Fruit fly (Drosophila melanogaster) whole organism, wandering third instar larva: ENCODE data around the gene CG46397.
A peak's percentile ranks its signal among the peaks of the same experiment; 100 is the strongest.

ENCODE experiments used
- Abd-B ChIP-seq: fragments of >200 bp; optimal IDR thresholded peaks from 2 replicates; lab custom pipeline; 2017; ENCODE audit warnings: missing biosample characterization, missing genetic modification characterization
- CG32264 ChIP-seq: fragments of 200-800 bp; sonication (Bioruptor generic); optimal IDR thresholded peaks from 2 replicates; lab custom pipeline; 2016; ENCODE audit warnings: missing biosample characterization, missing genetic modification characterization
- CG9705 ChIP-seq: fragments of 200-800 bp; sonication (Bioruptor generic); optimal IDR thresholded peaks from 2 replicates; lab custom pipeline; 2018; ENCODE audit warnings: missing biosample characterization, mild to moderate bottlenecking, missing genetic modification characterization
- CrebA ChIP-seq: fragments of 200-800 bp; sonication (Bioruptor generic); optimal IDR thresholded peaks from 2 replicates; lab custom pipeline; 2016; ENCODE audit warnings: missing biosample characterization, mild to moderate bottlenecking, missing genetic modification characterization, borderline replicate concordance
- Dfd ChIP-seq: fragments of >200 bp; optimal IDR thresholded peaks from 2 replicates; lab custom pipeline; 2017; ENCODE audit warnings: missing biosample characterization, missing genetic modification characterization
- Dif ChIP-seq: fragments of 200-275, 200-300 bp; sonication (Bioruptor generic); optimal IDR thresholded peaks from 2 replicates; lab custom pipeline; 2018; ENCODE audit warnings: missing biosample characterization, missing genetic modification characterization; ENCODE audit not compliant: partially characterized antibody
- GATAd ChIP-seq: sonication (Bioruptor generic); optimal IDR thresholded peaks from 2 replicates; lab custom pipeline; 2016; ENCODE audit warnings: missing biosample characterization, missing genetic modification characterization
- HLH106 ChIP-seq: fragments of 200-800 bp; optimal IDR thresholded peaks from 3 replicates; lab custom pipeline; 2019; ENCODE audit warnings: missing biosample characterization, mild to moderate bottlenecking, missing genetic modification characterization, moderate library complexity
- Hnf4 ChIP-seq: fragments of 200-800 bp; sonication (Bioruptor generic); optimal IDR thresholded peaks from 2 replicates; lab custom pipeline; 2016; ENCODE audit warnings: missing biosample characterization, mild to moderate bottlenecking, missing genetic modification characterization
- Hr78 ChIP-seq: fragments of >200 bp; optimal IDR thresholded peaks from 2 replicates; lab custom pipeline; 2017; ENCODE audit warnings: missing biosample characterization, missing genetic modification characterization
- Hr83 ChIP-seq: fragments of 200-300 bp; sonication (Bioruptor generic); optimal IDR thresholded peaks from 2 replicates; lab custom pipeline; 2016; ENCODE audit warnings: missing biosample characterization, mild to moderate bottlenecking, missing genetic modification characterization, moderate library complexity; ENCODE audit not compliant: poor library complexity, severe bottlenecking
- Jra ChIP-seq: sonication (Bioruptor generic); optimal IDR thresholded peaks from 2 replicates; lab custom pipeline; 2016; ENCODE audit warnings: missing biosample characterization, missing genetic modification characterization
- Mio ChIP-seq: sonication (Bioruptor generic); optimal IDR thresholded peaks from 2 replicates; lab custom pipeline; 2016; ENCODE audit warnings: missing biosample characterization, missing genetic modification characterization
- Myc ChIP-seq: fragments of >200 bp; optimal IDR thresholded peaks from 2 replicates; lab custom pipeline; 2017
- N ChIP-seq: fragments of >200 bp; optimal IDR thresholded peaks from 2 replicates; lab custom pipeline; 2018; ENCODE audit warnings: missing biosample characterization, missing external identifiers, missing genetic modification characterization
- OdsH ChIP-seq: fragments of 200-800 bp; sonication (Bioruptor generic); optimal IDR thresholded peaks from 2 replicates; lab custom pipeline; 2016; ENCODE audit warnings: missing biosample characterization, mild to moderate bottlenecking, missing genetic modification characterization
- Rel ChIP-seq, 2 experiments: fragments of 200-800 bp; sonication (Bioruptor generic) in 1 of 2; optimal IDR thresholded peaks; 2 replicates in 1 of 2; 3 replicates in 1 of 2; lab custom pipeline; 2016 to 2019; ENCODE audit warnings: mild to moderate bottlenecking in 2 of 2, missing biosample characterization in 2 of 2, missing genetic modification characterization in 2 of 2, moderate library complexity in 1 of 2
- Sp1 ChIP-seq: fragments of 200-800 bp; sonication (Bioruptor generic); optimal IDR thresholded peaks from 3 replicates; lab custom pipeline; 2019; ENCODE audit warnings: missing biosample characterization, mild to moderate bottlenecking, missing genetic modification characterization, moderate library complexity
- Vsx2 ChIP-seq: fragments of 200-300, 225-300 bp; sonication (Bioruptor generic); optimal IDR thresholded peaks from 2 replicates; lab custom pipeline; 2018; ENCODE audit warnings: missing biosample characterization, missing genetic modification characterization; ENCODE audit not compliant: partially characterized antibody
- br ChIP-seq: fragments of 200-800 bp; sonication (Bioruptor generic); optimal IDR thresholded peaks from 2 replicates; lab custom pipeline; 2016; ENCODE audit warnings: missing biosample characterization, missing genetic modification characterization
- brk ChIP-seq: fragments of 200-800 bp; sonication (Bioruptor generic); optimal IDR thresholded peaks from 2 replicates; lab custom pipeline; 2016; ENCODE audit warnings: missing biosample characterization, mild to moderate bottlenecking, missing genetic modification characterization
- dl ChIP-seq, 2 experiments: fragments of 175-275, 200-275 bp in 1 of 2; fragments of 200-275 bp in 1 of 2; sonication (Bioruptor generic); optimal IDR thresholded peaks; lab custom pipeline; 2018; ENCODE audit warnings: mild to moderate bottlenecking in 2 of 2, missing biosample characterization in 2 of 2, missing genetic modification characterization in 2 of 2, moderate library complexity in 2 of 2; ENCODE audit not compliant: partially characterized antibody in 2 of 2, insufficient read depth in 1 of 2
- dmrt93B ChIP-seq: fragments of 200-800 bp; sonication (Bioruptor generic); optimal IDR thresholded peaks from 2 replicates; lab custom pipeline; 2018; ENCODE audit warnings: missing biosample characterization, mild to moderate bottlenecking, missing genetic modification characterization
- dsf ChIP-seq: sonication (Bioruptor generic); optimal IDR thresholded peaks from 2 replicates; lab custom pipeline; 2016; ENCODE audit warnings: missing biosample characterization, missing genetic modification characterization, borderline replicate concordance
- ey ChIP-seq: fragments of 200-800 bp; sonication (Bioruptor generic); optimal IDR thresholded peaks from 2 replicates; lab custom pipeline; 2016; ENCODE audit warnings: missing biosample characterization, missing genetic modification characterization
- foxo ChIP-seq, 2 experiments: fragments of 200-800 bp; sonication (Bioruptor generic); optimal IDR thresholded peaks; 2 replicates in 1 of 2; 3 replicates in 1 of 2; lab custom pipeline; 2016 to 2017; ENCODE audit warnings: missing biosample characterization in 2 of 2, missing genetic modification characterization in 2 of 2
- fru ChIP-seq: fragments of 200-800 bp; sonication (Bioruptor generic); optimal IDR thresholded peaks from 3 replicates; lab custom pipeline; 2016; ENCODE audit warnings: missing biosample characterization, mild to moderate bottlenecking, missing genetic modification characterization
- h ChIP-seq: fragments of 200-800 bp; sonication (Bioruptor generic); optimal IDR thresholded peaks from 3 replicates; lab custom pipeline; 2016; ENCODE audit warnings: missing biosample characterization, mild to moderate bottlenecking, missing genetic modification characterization
- jim ChIP-seq: fragments of 175-275, 200-325 bp; sonication (Bioruptor generic); optimal IDR thresholded peaks from 2 replicates; lab custom pipeline; 2016; ENCODE audit warnings: missing biosample characterization, mild to moderate bottlenecking, missing genetic modification characterization
- lola ChIP-seq: fragments of >200 bp; optimal IDR thresholded peaks from 2 replicates; lab custom pipeline; 2017; ENCODE audit warnings: missing biosample characterization, missing genetic modification characterization
- pan ChIP-seq: fragments of >200 bp; optimal IDR thresholded peaks from 2 replicates; lab custom pipeline; 2017
- psq ChIP-seq: fragments of 200-800 bp; sonication (Bioruptor generic); optimal IDR thresholded peaks from 3 replicates; lab custom pipeline; 2017; ENCODE audit warnings: missing biosample characterization, mild to moderate bottlenecking, missing genetic modification characterization, moderate library complexity
- rgr ChIP-seq: fragments of 200-800 bp; sonication (Bioruptor generic); optimal IDR thresholded peaks from 3 replicates; lab custom pipeline; 2016; ENCODE audit warnings: missing biosample characterization, mild to moderate bottlenecking, missing genetic modification characterization
- sage ChIP-seq: fragments of 200-800 bp; sonication (Bioruptor generic); optimal IDR thresholded peaks from 2 replicates; lab custom pipeline; 2016; ENCODE audit warnings: missing biosample characterization, mild to moderate bottlenecking, missing genetic modification characterization
- sv ChIP-seq: fragments of 200-800 bp; sonication (Bioruptor generic); optimal IDR thresholded peaks from 3 replicates; lab custom pipeline; 2016; ENCODE audit warnings: missing biosample characterization, missing genetic modification characterization
- tai ChIP-seq: sonication (Bioruptor generic); optimal IDR thresholded peaks from 2 replicates; lab custom pipeline; 2016; ENCODE audit warnings: missing biosample characterization, missing genetic modification characterization
- usp ChIP-seq: fragments of >200 bp; optimal IDR thresholded peaks from 2 replicates; lab custom pipeline; 2017; ENCODE audit warnings: missing biosample characterization, missing genetic modification characterization
- woc ChIP-seq: sonication (Bioruptor generic); optimal IDR thresholded peaks from 2 replicates; lab custom pipeline; 2016; ENCODE audit warnings: missing biosample characterization, mild to moderate bottlenecking, missing genetic modification characterization

The CG46397 gene

DNA sequence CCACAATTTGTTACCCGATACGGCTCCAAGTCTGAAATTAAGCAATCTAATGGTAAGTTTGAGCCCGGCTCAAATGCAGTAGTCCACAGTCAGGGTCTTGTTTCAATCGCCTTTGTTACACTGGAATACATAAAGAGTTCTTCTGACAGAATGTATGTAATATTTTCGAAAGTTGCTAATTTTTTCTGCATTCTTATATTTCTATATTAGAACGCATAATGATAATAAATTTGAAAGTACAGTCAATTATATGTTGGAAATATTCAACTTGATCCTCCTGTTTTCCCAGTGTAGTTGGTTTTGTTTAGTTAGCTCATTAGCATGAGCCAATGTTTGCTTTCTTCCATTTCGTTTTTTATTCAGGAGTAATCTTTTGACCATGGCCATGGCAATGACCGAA is 23.7 kb upstream of the CG46397 start:
- TF ChIP-seq ey (GFP tag; lab: Kevin White, UChicago): peak; percentile 22
- no peak for TF ChIP-seq sv (GFP tag; lab: Kevin White, UChicago)
- peak in 1 of 2 experiments; percentile 6 for TF ChIP-seq foxo (GFP tag; optimal IDR thresholded peaks at IDR 0.05; lab: Kevin White, UChicago)
- peak; percentile 45 for TF ChIP-seq h
- TF ChIP-seq fru (GFP tag; lab: Kevin White, UChicago): peak; percentile 4
- no peak for TF ChIP-seq Abd-B (GFP tag; lab: Kevin White, UChicago)

DNA sequence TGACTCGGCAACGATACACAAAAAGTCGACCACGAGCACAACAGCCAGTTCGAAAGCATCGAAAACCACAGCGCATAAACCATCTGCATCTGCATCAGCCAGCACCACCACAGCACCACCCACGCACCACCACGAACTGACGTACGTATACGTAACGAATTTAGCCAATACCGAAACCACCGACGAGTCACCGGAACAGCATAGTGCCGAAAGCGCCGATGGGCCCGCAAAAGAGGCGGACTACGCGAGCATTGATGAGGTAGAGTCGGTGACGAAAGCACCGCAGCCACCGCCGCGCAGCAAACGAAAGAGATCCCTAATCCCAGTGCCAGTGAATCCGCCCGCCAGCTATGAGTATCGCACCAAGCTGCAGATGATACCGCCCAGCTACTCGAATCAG is 15.9 kb upstream of the CG46397 start:
- TF ChIP-seq foxo (GFP tag; optimal IDR thresholded peaks at IDR 0.05; lab: Kevin White, UChicago) (no peak), rgr (no peak), dsf (GFP tag; lab: Kevin White, UChicago) (no peak), Hr78 (GFP tag; lab: Kevin White, UChicago) (no peak), br (GFP tag; lab: Kevin White, UChicago) (no peak), Hnf4 (no peak)

DNA sequence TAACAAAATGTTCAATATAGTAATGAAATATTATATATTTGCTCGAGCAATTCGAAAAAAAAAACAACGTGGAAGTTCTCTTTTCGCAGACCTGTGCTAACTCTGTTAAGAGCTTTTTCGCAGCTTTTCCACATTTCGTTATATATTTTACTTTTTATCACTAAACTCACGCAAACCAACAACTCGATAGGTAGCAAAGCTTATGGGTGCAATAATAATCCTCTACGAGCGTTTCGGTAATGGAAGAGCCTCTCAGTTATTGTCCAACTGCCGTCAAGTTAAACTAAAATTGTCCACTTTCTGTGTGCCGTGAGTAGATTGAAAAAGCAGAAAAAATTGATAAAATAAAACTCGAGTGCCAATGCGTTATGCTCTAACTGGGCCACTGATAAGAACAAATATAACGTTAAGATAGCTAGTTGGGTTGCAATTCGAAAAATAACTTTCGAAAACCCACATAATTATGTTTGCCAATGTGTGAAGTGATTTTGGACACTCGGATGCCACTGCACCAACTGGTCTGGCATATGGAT is 13.3 kb upstream of the CG46397 start, which contains the start of gene Tsp29Fa:
Tsp29Fa (plus strand) TSS at position 253 of the 533 bp plus-strand sequence.
- TF ChIP-seq br (GFP tag; lab: Kevin White, UChicago) (no peak), dsf (GFP tag; lab: Kevin White, UChicago) (no peak)

DNA sequence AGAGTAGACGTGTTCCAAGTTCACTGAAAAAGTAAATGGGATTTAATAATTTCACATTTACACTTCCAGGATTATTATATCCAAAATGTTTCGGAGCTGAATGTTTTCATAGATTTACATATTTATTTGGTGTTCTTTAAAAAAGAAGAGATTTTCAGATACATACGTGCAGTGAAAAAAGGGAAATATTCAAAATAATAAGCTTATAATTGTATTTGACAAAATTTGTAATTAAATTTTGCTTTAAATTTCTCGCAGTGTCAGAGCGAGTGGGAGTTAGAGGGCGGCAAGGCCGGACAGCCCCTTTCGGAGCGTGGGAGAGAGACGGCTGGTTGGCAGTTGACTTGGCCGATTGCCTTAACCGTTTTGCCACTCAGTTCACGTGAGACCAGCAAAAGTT is 10.1 kb upstream of the CG46397 start, which contains the start of gene Tsp29Fb:
Tsp29Fb (plus strand) TSS at position 388 of the 400 bp plus-strand sequence.
- TF ChIP-seq Hr78 (GFP tag; lab: Kevin White, UChicago): no peak
- peak; percentile 24 for TF ChIP-seq CG32264
- TF ChIP-seq CrebA (GFP tag; lab: Kevin White, UChicago): no peak
- TF ChIP-seq N (GFP tag; lab: Kevin White, UChicago): no peak
- no peak for TF ChIP-seq GATAd (GFP tag; lab: Kevin White, UChicago)
- peak; percentile 60 for TF ChIP-seq woc
- TF ChIP-seq Abd-B (GFP tag; lab: Kevin White, UChicago): no peak
- peak; percentile 52 for TF ChIP-seq Dif (GFP tag; lab: Kevin White, UChicago)
- TF ChIP-seq br (GFP tag; lab: Kevin White, UChicago): peak; percentile 78
- peak; percentile 63 for TF ChIP-seq CG9705 (GFP tag; lab: Kevin White, UChicago)
- no peak for TF ChIP-seq lola
- no peak for TF ChIP-seq pan (lab: Kevin White, UChicago)
- TF ChIP-seq Sp1 (GFP tag; lab: Kevin White, UChicago): peak; percentile 87
- TF ChIP-seq OdsH (GFP tag; lab: Kevin White, UChicago): peak; percentile 84
- TF ChIP-seq Dfd (GFP tag; lab: Kevin White, UChicago): no peak
- peak; percentile 24 for TF ChIP-seq Vsx2 (GFP tag; lab: Kevin White, UChicago)
- no peak for TF ChIP-seq Rel (GFP tag; optimal IDR thresholded peaks at IDR 0.05; lab: Kevin White, UChicago)
- TF ChIP-seq Rel (tag; optimal IDR thresholded peaks at IDR 0.05; lab: Kevin White, UChicago): peak; percentile 55
- TF ChIP-seq ey (GFP tag; lab: Kevin White, UChicago): peak; percentile 80
- TF ChIP-seq Myc (lab: Kevin White, UChicago): no peak
- peak; percentile 88 for TF ChIP-seq HLH106
- peak; percentile 58 for TF ChIP-seq sv (GFP tag; lab: Kevin White, UChicago)
- TF ChIP-seq foxo (GFP tag; optimal IDR thresholded peaks at IDR 0.05; lab: Kevin White, UChicago): peak in 1 of 2 experiments; percentile 87
- peak; percentile 52 for TF ChIP-seq dmrt93B (GFP tag; lab: Kevin White, UChicago)
- peak; percentile 87 for TF ChIP-seq h
- TF ChIP-seq tai: peak; percentile 39
- TF ChIP-seq fru (GFP tag; lab: Kevin White, UChicago): peak; percentile 82
- TF ChIP-seq jim: no peak
- no peak for TF ChIP-seq dsf (GFP tag; lab: Kevin White, UChicago)
- no peak for TF ChIP-seq Hr83 (GFP tag; lab: Kevin White, UChicago)
- TF ChIP-seq dl (GFP tag; optimal IDR thresholded peaks at IDR 0.05; lab: Kevin White, UChicago; ENCODE audit: insufficient read depth in 1 of 2, partially characterized antibody in 2 of 2): no peak
- peak; percentile 64 for TF ChIP-seq psq
- TF ChIP-seq sage (GFP tag; lab: Kevin White, UChicago): no peak
- peak; percentile 79 for TF ChIP-seq rgr
- TF ChIP-seq brk (GFP tag; lab: Kevin White, UChicago): peak; percentile 67
- TF ChIP-seq Mio (GFP tag; lab: Kevin White, UChicago): no peak
- TF ChIP-seq Hnf4: peak; percentile 55
- TF ChIP-seq Jra (GFP tag; lab: Kevin White, UChicago): peak; percentile 28
- TF ChIP-seq usp (GFP tag; lab: Kevin White, UChicago): no peak
